Worm (Caenorhabditis elegans) whole organism, L1 larva: ENCODE measurements around the gene srw-8.

ENCODE experiments used
- C04F5.9 ChIP-seq: sonication (generic microtip); optimal IDR thresholded peaks from 2 replicates; lab custom pipeline; 2016; ENCODE audit warnings: missing genetic modification characterization, missing compliant biosample characterization
- ceh-82 ChIP-seq, 3 experiments: fragments of 150-350 bp in 1 of 3; sonication (generic microtip) in 2 of 3; optimal IDR thresholded peaks; 2 replicates each; lab custom pipeline; 2014 to 2017; ENCODE audit warnings: missing biosample characterization in 3 of 3, missing genetic modification characterization in 3 of 3
- ces-1 ChIP-seq: fragments of 150-350 bp; optimal IDR thresholded peaks from 2 replicates; lab custom pipeline; 2014; ENCODE audit warnings: missing biosample characterization, missing genetic modification reagents, missing genetic modification characterization
- dsc-1 ChIP-seq: sonication (generic microtip); optimal IDR thresholded peaks from 2 replicates; lab custom pipeline; 2016; ENCODE audit warnings: mild to moderate bottlenecking, missing genetic modification characterization, missing compliant biosample characterization
- nhr-28 ChIP-seq: fragments of 150-350 bp; optimal IDR thresholded peaks from 2 replicates; lab custom pipeline; 2014; ENCODE audit warnings: missing biosample characterization, missing genetic modification characterization
- nhr-77 ChIP-seq: fragments of 150-350 bp; optimal IDR thresholded peaks from 2 replicates; lab custom pipeline; 2014; ENCODE audit warnings: missing biosample characterization, missing genetic modification characterization
- snpc-4 ChIP-seq: fragments of 150-350 bp; optimal IDR thresholded peaks from 2 replicates; lab custom pipeline; 2014; ENCODE audit warnings: missing biosample characterization, missing genetic modification characterization
- sup-37 ChIP-seq: fragments of 200-800 bp; sonication (Bioruptor generic); optimal IDR thresholded peaks from 2 replicates; lab custom pipeline; 2018; ENCODE audit warnings: mild to moderate bottlenecking, missing genetic modification characterization, missing compliant biosample characterization
- zag-1 ChIP-seq: fragments of 150-350 bp; optimal IDR thresholded peaks from 2 replicates; lab custom pipeline; 2014; ENCODE audit warnings: missing biosample characterization, missing genetic modification characterization
- ztf-11 ChIP-seq, 2 experiments: sonication (generic microtip); optimal IDR thresholded peaks; 2 replicates each; lab custom pipeline; 2016 to 2017; ENCODE audit warnings: missing genetic modification characterization in 2 of 2, missing biosample characterization in 1 of 2, missing compliant biosample characterization in 1 of 2

ce11 chrV:3069101-3069500, 35.0 kb upstream of the srw-8 start, which contains the start of gene str-40:
- TF ChIP-seq dsc-1 (tag; lab: Kevin White, UChicago), result no peak
- no peak for TF ChIP-seq ceh-82 (tag; optimal IDR thresholded peaks at IDR 0.05; lab: Kevin White, UChicago)
- TF ChIP-seq C04F5.9, result no peak
- no peak for TF ChIP-seq nhr-28 (tag; lab: Kevin White, UChicago)
- TF ChIP-seq sup-37 (GFP tag; lab: Kevin White, UChicago), result no peak
- TF ChIP-seq snpc-4 (tag; lab: Kevin White, UChicago), result no peak
- TF ChIP-seq zag-1, result no peak
- no peak for TF ChIP-seq ces-1 (GFP tag; lab: Kevin White, UChicago)
- no peak for TF ChIP-seq ztf-11 (tag; optimal IDR thresholded peaks at IDR 0.05; lab: Kevin White, UChicago)
- TF ChIP-seq nhr-77 (tag; lab: Kevin White, UChicago), result no peak
